Fruit fly (Drosophila melanogaster) whole organism, embryonic: ENCODE data around the gene mTTF.
A peak's percentile ranks its signal among the peaks of the same experiment; 100 is the strongest.

Source experiments
- C15 ChIP-seq: fragments of 200-800 bp; sonication (Bioruptor generic); IDR thresholded peaks from 3 replicates; pipeline ENCODE4 v1.3.6; 2022; ENCODE audit warnings: missing biosample characterization, missing genetic modification characterization
- CG10462 ChIP-seq: fragments of 200-800 bp; sonication (Bioruptor generic); optimal IDR thresholded peaks from 2 replicates; lab custom pipeline; 2016; ENCODE audit warnings: missing biosample characterization, missing genetic modification characterization
- CG11093 ChIP-seq: fragments of 200-800 bp; sonication (Bioruptor generic); IDR thresholded peaks from 3 replicates; pipeline ENCODE4 v1.3.6; 2022; ENCODE audit warnings: missing biosample characterization, missing genetic modification characterization
- CG12071 ChIP-seq: fragments of 200-800 bp; sonication (Bioruptor generic); optimal IDR thresholded peaks from 3 replicates; lab custom pipeline; 2018; ENCODE audit warnings: missing biosample characterization, mild to moderate bottlenecking, missing genetic modification characterization
- CG14860 ChIP-seq: fragments of 200-800 bp; sonication (Bioruptor generic); IDR thresholded peaks from 3 replicates; pipeline ENCODE4 v1.3.6; 2022; ENCODE audit warnings: missing biosample characterization, missing genetic modification characterization; ENCODE audit not compliant: partially characterized antibody
- CG15479 ChIP-seq: fragments of 200-800 bp; sonication (Bioruptor generic); optimal IDR thresholded peaks from 3 replicates; lab custom pipeline; 2019; ENCODE audit warnings: missing biosample characterization, mild to moderate bottlenecking, missing genetic modification characterization, moderate library complexity
- CG16779 ChIP-seq: fragments of 200-800 bp; sonication (Bioruptor generic); IDR thresholded peaks from 2 replicates; pipeline ENCODE4 v1.3.6; 2022; ENCODE audit warnings: missing biosample characterization, missing genetic modification characterization
- CG16863 ChIP-seq: fragments of 200-800 bp; sonication (Bioruptor generic); optimal IDR thresholded peaks from 3 replicates; lab custom pipeline; 2016; ENCODE audit warnings: missing biosample characterization, missing genetic modification characterization
- CG1832 ChIP-seq: fragments of 200-800 bp; sonication (Bioruptor generic); optimal IDR thresholded peaks from 2 replicates; lab custom pipeline; 2017; ENCODE audit warnings: missing biosample characterization, mild to moderate bottlenecking, missing genetic modification characterization, inconsistent platforms
- CG2120 ChIP-seq: fragments of 200-800 bp; sonication (Bioruptor generic); optimal IDR thresholded peaks from 3 replicates; lab custom pipeline; 2016; ENCODE audit warnings: missing biosample characterization, missing genetic modification characterization
- CG2712 ChIP-seq: fragments of 200-800 bp; optimal IDR thresholded peaks from 3 replicates; lab custom pipeline; 2019; ENCODE audit warnings: missing biosample characterization, mild to moderate bottlenecking, missing genetic modification characterization, moderate library complexity
- CG30431 ChIP-seq: fragments of 200-800 bp; sonication (Bioruptor generic); optimal IDR thresholded peaks from 2 replicates; lab custom pipeline; 2017; ENCODE audit warnings: missing biosample characterization, missing genetic modification characterization
- CG32767 ChIP-seq: fragments of 200-800 bp; sonication (Bioruptor generic); IDR thresholded peaks from 2 replicates; pipeline ENCODE4 v1.3.6; 2022; ENCODE audit warnings: missing biosample characterization, missing genetic modification characterization
- CG34422 ChIP-seq: fragments of 200-800 bp; sonication (Bioruptor generic); IDR thresholded peaks from 3 replicates; pipeline ENCODE4 v1.3.6; 2022; ENCODE audit warnings: missing biosample characterization, missing genetic modification characterization
- CG4282 ChIP-seq: fragments of 200-800 bp; sonication (Bioruptor generic); optimal IDR thresholded peaks from 2 replicates; lab custom pipeline; 2016; ENCODE audit warnings: missing biosample characterization, missing genetic modification characterization
- CG6654 ChIP-seq: fragments of 200-800 bp; sonication (Bioruptor generic); optimal IDR thresholded peaks from 2 replicates; lab custom pipeline; 2017; ENCODE audit warnings: missing biosample characterization, mild to moderate bottlenecking, missing genetic modification characterization
- CG7372 ChIP-seq: fragments of 200-800 bp; sonication (Bioruptor generic); IDR thresholded peaks from 2 replicates; pipeline ENCODE4 v1.3.6; 2022; ENCODE audit warnings: missing biosample characterization, missing genetic modification characterization
- CG9215 ChIP-seq: fragments of 200-800 bp; sonication (Bioruptor generic); IDR thresholded peaks from 2 replicates; pipeline ENCODE4 v1.3.6; 2022; ENCODE audit warnings: missing biosample characterization, missing genetic modification characterization
- Dek ChIP-seq: fragments of 200-800 bp; sonication (Bioruptor generic); optimal IDR thresholded peaks from 3 replicates; lab custom pipeline; 2019; ENCODE audit warnings: missing biosample characterization, mild to moderate bottlenecking, missing genetic modification characterization, moderate library complexity
- Dll ChIP-seq: fragments of 200-800 bp; sonication (Bioruptor generic); IDR thresholded peaks from 4 replicates; pipeline ENCODE4 v1.3.6; 2022; ENCODE audit warnings: missing biosample characterization, missing genetic modification characterization; ENCODE audit not compliant: partially characterized antibody
- H15 ChIP-seq: fragments of 200-800 bp; sonication (Bioruptor generic); IDR thresholded peaks from 3 replicates; pipeline ENCODE4 v1.3.6; 2022; ENCODE audit warnings: missing biosample characterization, missing genetic modification characterization
- H2.0 ChIP-seq: fragments of 200-800 bp; sonication (Bioruptor generic); IDR thresholded peaks from 2 replicates; pipeline ENCODE4 v1.3.6; 2022; ENCODE audit warnings: missing biosample characterization, missing genetic modification characterization
- HLH3B ChIP-seq: fragments of 200-800 bp; sonication (Bioruptor generic); IDR thresholded peaks from 2 replicates; pipeline ENCODE4 v1.3.6; 2022; ENCODE audit warnings: missing biosample characterization, missing genetic modification characterization
- Hr3 ChIP-seq: fragments of 200-800 bp; sonication (Bioruptor generic); optimal IDR thresholded peaks from 3 replicates; lab custom pipeline; 2016; ENCODE audit warnings: missing biosample characterization, missing genetic modification characterization
- Med ChIP-seq: fragments of 200-800 bp; sonication (Bioruptor generic); peaks from one replicate; lab custom pipeline; 2016; ENCODE audit warnings: missing biosample characterization, missing genetic modification characterization, mild to moderate bottlenecking, inconsistent platforms, moderate library complexity
- Rfx ChIP-seq: fragments of 200-800 bp; sonication (Bioruptor generic); IDR thresholded peaks from 2 replicates; pipeline ENCODE4 v1.3.6; 2022; ENCODE audit warnings: missing biosample characterization, missing genetic modification characterization
- Rx ChIP-seq: fragments of 200-800 bp; sonication (Bioruptor generic); IDR thresholded peaks from 2 replicates; pipeline ENCODE4 v1.3.6; 2022; ENCODE audit warnings: missing biosample characterization, missing genetic modification characterization
- Xbp1 ChIP-seq: fragments of 200-800 bp; sonication (Bioruptor generic); optimal IDR thresholded peaks from 3 replicates; lab custom pipeline; 2016; ENCODE audit warnings: missing biosample characterization, mild to moderate bottlenecking, missing genetic modification characterization
- bab2 ChIP-seq: fragments of 200-800 bp; sonication (Bioruptor generic); optimal IDR thresholded peaks from 2 replicates; lab custom pipeline; 2016; ENCODE audit warnings: missing biosample characterization, missing genetic modification characterization
- bsh ChIP-seq, 2 experiments: fragments of 200-800 bp; sonication (Bioruptor generic); optimal IDR thresholded peaks; 2 replicates each; lab custom pipeline; 2017 to 2018; ENCODE audit warnings: mild to moderate bottlenecking in 2 of 2, missing biosample characterization in 2 of 2, missing genetic modification characterization in 2 of 2, moderate library complexity in 1 of 2
- ci ChIP-seq: fragments of 200-800 bp; sonication (Bioruptor generic); IDR thresholded peaks from 3 replicates; pipeline ENCODE4 v1.3.6; 2022; ENCODE audit warnings: missing biosample characterization, missing genetic modification characterization
- crc ChIP-seq: fragments of 200-800 bp; sonication (Bioruptor generic); optimal IDR thresholded peaks from 2 replicates; lab custom pipeline; 2016; ENCODE audit warnings: missing biosample characterization, missing genetic modification characterization
- en ChIP-seq: fragments of 200-800 bp; sonication (Bioruptor generic); optimal IDR thresholded peaks from 2 replicates; lab custom pipeline; 2016; ENCODE audit warnings: missing biosample characterization, missing genetic modification characterization
- ftz-f1 ChIP-seq: fragments of 200-800 bp; sonication (Bioruptor generic); optimal IDR thresholded peaks from 2 replicates; lab custom pipeline; 2016; ENCODE audit warnings: missing biosample characterization, missing genetic modification characterization
- gcm2 ChIP-seq: fragments of 200-800 bp; sonication (Bioruptor generic); optimal IDR thresholded peaks from 2 replicates; lab custom pipeline; 2016; ENCODE audit warnings: missing biosample characterization, missing genetic modification characterization
- gfzf ChIP-seq: fragments of 200-800 bp; sonication (Bioruptor generic); optimal IDR thresholded peaks from 2 replicates; lab custom pipeline; 2016; ENCODE audit warnings: missing biosample characterization, mild to moderate bottlenecking, missing genetic modification characterization, moderate library complexity
- grn ChIP-seq: fragments of 200-800 bp; sonication (Bioruptor generic); optimal IDR thresholded peaks from 3 replicates; lab custom pipeline; 2017; ENCODE audit warnings: missing biosample characterization, missing genetic modification characterization
- insv ChIP-seq, 2 experiments: fragments of 200-800 bp; sonication (Bioruptor generic); optimal IDR thresholded peaks; 3 replicates each; lab custom pipeline; 2016 to 2018; ENCODE audit warnings: missing biosample characterization in 2 of 2, missing genetic modification characterization in 2 of 2
- jing ChIP-seq: fragments of 200-800 bp; sonication (Bioruptor generic); optimal IDR thresholded peaks from 2 replicates; lab custom pipeline; 2018; ENCODE audit warnings: missing biosample characterization, mild to moderate bottlenecking, missing genetic modification characterization
- lmd ChIP-seq: fragments of 200-800 bp; sonication (Bioruptor generic); IDR thresholded peaks from 2 replicates; pipeline ENCODE4 v1.3.6; 2022; ENCODE audit warnings: missing biosample characterization, missing genetic modification characterization
- lola ChIP-seq, 3 experiments: fragments of >200 bp in 2 of 3; fragments of 200-800 bp in 1 of 3; sonication (Bioruptor generic) in 1 of 3; optimal IDR thresholded peaks; 2 replicates each; lab custom pipeline; 2017 to 2019; ENCODE audit warnings: missing biosample characterization in 3 of 3, missing genetic modification characterization in 3 of 3, mild to moderate bottlenecking in 1 of 3, moderate library complexity in 1 of 3
- nerfin-1 ChIP-seq: fragments of 200-800 bp; sonication (Bioruptor generic); optimal IDR thresholded peaks from 3 replicates; lab custom pipeline; 2019; ENCODE audit warnings: missing biosample characterization, mild to moderate bottlenecking, missing genetic modification characterization, moderate library complexity
- pfk ChIP-seq: fragments of 200-800 bp; sonication (Bioruptor generic); optimal IDR thresholded peaks from 2 replicates; lab custom pipeline; 2018; ENCODE audit warnings: missing biosample characterization, mild to moderate bottlenecking, missing genetic modification characterization, moderate library complexity
- rib ChIP-seq: fragments of 200-800 bp; sonication (Bioruptor generic); IDR thresholded peaks from 2 replicates; pipeline ENCODE4 v1.3.6; 2022; ENCODE audit warnings: missing biosample characterization, missing genetic modification characterization
- scrt ChIP-seq: fragments of 200-800 bp; sonication (Bioruptor generic); optimal IDR thresholded peaks from 2 replicates; lab custom pipeline; 2018; ENCODE audit warnings: missing biosample characterization, mild to moderate bottlenecking, missing genetic modification characterization, moderate library complexity
- sd ChIP-seq: fragments of 200-800 bp; sonication (Bioruptor generic); optimal IDR thresholded peaks from 3 replicates; lab custom pipeline; 2018; ENCODE audit warnings: missing biosample characterization, mild to moderate bottlenecking, missing genetic modification characterization, moderate library complexity
- stc ChIP-seq: fragments of 200-800 bp; sonication (Bioruptor generic); IDR thresholded peaks from 2 replicates; pipeline ENCODE4 v1.3.6; 2022; ENCODE audit warnings: missing biosample characterization, missing genetic modification characterization
- usp ChIP-seq: fragments of >200 bp; optimal IDR thresholded peaks from 2 replicates; lab custom pipeline; 2017; ENCODE audit warnings: missing biosample characterization, missing genetic modification characterization

mTTF gene

dm6 chr2L:14355033-14355851 lies 6.7 kb upstream of the mTTF start, which contains the start of gene Rab14 (continued):
- peak; percentile 90 for TF ChIP-seq gfzf (GFP tag; lab: Kevin White, UChicago)
- TF ChIP-seq ci (GFP tag; lab: Robert Waterston, UW) = peak; percentile 91
- TF ChIP-seq nerfin-1 (tag; lab: Kevin White, UChicago) = peak; percentile 35
- peak; percentile 73 for TF ChIP-seq grn (GFP tag; lab: Kevin White, UChicago)
- peak; percentile 62 for TF ChIP-seq CG30431 (GFP tag; lab: Kevin White, UChicago)
- TF ChIP-seq CG14860 (GFP tag; lab: Robert Waterston, UW) = peak; percentile 79
- TF ChIP-seq H2.0 (GFP tag; lab: Robert Waterston, UW) = peak; percentile 70
- peak; percentile 59 for TF ChIP-seq en
- TF ChIP-seq CG9215 = peak; percentile 51; the same call in 1 of the 2 replicates
- peak; percentile 72 for TF ChIP-seq Hr3 (GFP tag; lab: Kevin White, UChicago)
- TF ChIP-seq usp (GFP tag; lab: Kevin White, UChicago) = no peak
- peak; percentile 64 for TF ChIP-seq CG32767 (GFP tag; lab: Robert Waterston, UW)
- peak; percentile 34 for TF ChIP-seq CG16863 (GFP tag; lab: Kevin White, UChicago)
- TF ChIP-seq CG34422 (GFP tag; lab: Robert Waterston, UW) = peak; percentile 90
- TF ChIP-seq CG2712 (tag; lab: Kevin White, UChicago) = peak; percentile 83
- peak; percentile 87 for TF ChIP-seq Dek (tag; lab: Kevin White, UChicago)
- TF ChIP-seq Rx = peak; percentile 62; the same call in 1 of the 2 replicates
- TF ChIP-seq C15 = peak; percentile 66; the same call in 1 of the 3 replicates
- no peak for TF ChIP-seq insv (GFP tag; optimal IDR thresholded peaks at IDR 0.05; lab: Kevin White, UChicago)
- peak; percentile 12 to 86 for TF ChIP-seq bsh (GFP tag; optimal IDR thresholded peaks at IDR 0.05; lab: Kevin White, UChicago)
- peak; percentile 72 for TF ChIP-seq HLH3B
- TF ChIP-seq Rfx (GFP tag; lab: Robert Waterston, UW) = peak; percentile 90
- TF ChIP-seq crc (GFP tag; lab: Kevin White, UChicago) = no peak
- TF ChIP-seq CG1832 = no peak
- peak; percentile 83 for TF ChIP-seq Dll
- TF ChIP-seq Xbp1 = peak; percentile 78
- TF ChIP-seq CG12071 (GFP tag; lab: Kevin White, UChicago) = peak; percentile 75
- peak; percentile 48 for TF ChIP-seq CG15479 (GFP tag; lab: Kevin White, UChicago)
- TF ChIP-seq CG10462 (GFP tag; lab: Kevin White, UChicago) = peak; percentile 48
- TF ChIP-seq CG2120 (GFP tag; lab: Kevin White, UChicago) = peak; percentile 89
- peak in 1 of 3 experiments; percentile 57 for TF ChIP-seq lola (GFP tag; optimal IDR thresholded peaks at IDR 0.05; lab: Kevin White, UChicago)
- TF ChIP-seq CG7372 (GFP tag; lab: Robert Waterston, UW) = peak; percentile 66
- TF ChIP-seq CG11093 (GFP tag; lab: Robert Waterston, UW) = peak; percentile 73; the same call in 2 of the 3 replicates
- peak; percentile 32 for TF ChIP-seq jing (GFP tag; lab: Kevin White, UChicago)
- TF ChIP-seq scrt (GFP tag; lab: Kevin White, UChicago) = peak; percentile 57
- TF ChIP-seq CG4282 (GFP tag; lab: Kevin White, UChicago) = peak; percentile 58
- peak; percentile 78 for TF ChIP-seq lmd
- TF ChIP-seq CG16779 (GFP tag; lab: Robert Waterston, UW) = peak; percentile 60; the same call in 1 of the 2 replicates
- peak; percentile 99 for TF ChIP-seq sd
- peak; percentile 83; the same call in 1 of the 2 replicates for TF ChIP-seq stc (GFP tag; lab: Robert Waterston, UW)
- TF ChIP-seq bab2 (GFP tag; lab: Kevin White, UChicago) = peak; percentile 80
- peak; percentile 35 for TF ChIP-seq CG6654 (GFP tag; lab: Kevin White, UChicago)
- TF ChIP-seq gcm2 (GFP tag; lab: Kevin White, UChicago) = peak; percentile 30
- TF ChIP-seq H15 (GFP tag; lab: Robert Waterston, UW) = peak; percentile 58; the same call in 2 of the 3 replicates
- TF ChIP-seq Med (GFP tag; lab: Kevin White, UChicago) = peak; percentile 95
- peak; percentile 83 for TF ChIP-seq rib (GFP tag; lab: Robert Waterston, UW)
- peak; percentile 9 for TF ChIP-seq ftz-f1
- no peak for TF ChIP-seq pfk (GFP tag; lab: Kevin White, UChicago)
